Worm (Caenorhabditis elegans) whole organism, late embryonic: ENCODE measurements around the gene abf-5.
A peak's percentile ranks its signal among the peaks of the same experiment; 100 is the strongest.

Experiments used
- C38D4.7 ChIP-seq: fragments of 200-800 bp; sonication (Bioruptor generic); optimal IDR thresholded peaks from 2 replicates; lab custom pipeline; 2018; ENCODE audit warnings: mild to moderate bottlenecking, missing genetic modification characterization, moderate library complexity, missing compliant biosample characterization
- K02D7.2 ChIP-seq: sonication (generic microtip); optimal IDR thresholded peaks from 2 replicates; lab custom pipeline; 2017; ENCODE audit warnings: mild to moderate bottlenecking, missing genetic modification characterization, missing compliant biosample characterization
- Y22D7AL.16 ChIP-seq: sonication (generic microtip); optimal IDR thresholded peaks from 2 replicates; lab custom pipeline; 2016; ENCODE audit warnings: missing genetic modification characterization, missing compliant biosample characterization
- ama-1 ChIP-seq: fragments of 150-350 bp; optimal IDR thresholded peaks from 2 replicates; lab custom pipeline; 2014
- ceh-19 ChIP-seq: fragments of 200-800 bp; sonication (Bioruptor generic); optimal IDR thresholded peaks from 2 replicates; lab custom pipeline; 2018; ENCODE audit warnings: mild to moderate bottlenecking, missing genetic modification characterization, missing compliant biosample characterization
- ceh-2 ChIP-seq: sonication (generic microtip); optimal IDR thresholded peaks from 2 replicates; lab custom pipeline; 2016; ENCODE audit warnings: missing genotype, missing genetic modification characterization, missing compliant biosample characterization
- ceh-24 ChIP-seq: sonication (generic microtip); optimal IDR thresholded peaks from 2 replicates; lab custom pipeline; 2016; ENCODE audit warnings: mild to moderate bottlenecking, missing genetic modification characterization, missing compliant biosample characterization
- ceh-31 ChIP-seq: sonication (generic microtip); optimal IDR thresholded peaks from 2 replicates; lab custom pipeline; 2016; ENCODE audit warnings: missing genetic modification characterization, missing compliant biosample characterization
- ceh-48 ChIP-seq: sonication (generic microtip); optimal IDR thresholded peaks from 2 replicates; lab custom pipeline; 2016; ENCODE audit warnings: missing genetic modification characterization, inconsistent platforms, missing compliant biosample characterization
- ceh-6 ChIP-seq: fragments of 200-800 bp; sonication (Bioruptor generic); optimal IDR thresholded peaks from 2 replicates; lab custom pipeline; 2018; ENCODE audit warnings: mild to moderate bottlenecking, missing genetic modification characterization, missing compliant biosample characterization
- ceh-9 ChIP-seq: sonication (generic microtip); optimal IDR thresholded peaks from 2 replicates; lab custom pipeline; 2016; ENCODE audit warnings: mild to moderate bottlenecking, missing genetic modification characterization, inconsistent platforms, missing compliant biosample characterization
- dve-1 ChIP-seq: sonication (generic microtip); optimal IDR thresholded peaks from 2 replicates; lab custom pipeline; 2017; ENCODE audit warnings: antibody characterized with exemption, mild to moderate bottlenecking, missing genetic modification characterization, missing compliant biosample characterization
- elt-2 ChIP-seq: sonication (generic microtip); optimal IDR thresholded peaks from 2 replicates; lab custom pipeline; 2016; ENCODE audit warnings: missing genetic modification reagents, missing genetic modification characterization, missing compliant biosample characterization
- fax-1 ChIP-seq: sonication (generic microtip); optimal IDR thresholded peaks from 2 replicates; lab custom pipeline; 2016; ENCODE audit warnings: missing genotype, missing genetic modification characterization, missing compliant biosample characterization
- fkh-6 ChIP-seq: sonication (generic microtip); optimal IDR thresholded peaks from 2 replicates; lab custom pipeline; 2016; ENCODE audit warnings: missing genetic modification characterization, missing compliant biosample characterization
- hlh-13 ChIP-seq: fragments of 200-800 bp; sonication (Bioruptor generic); optimal IDR thresholded peaks from 2 replicates; lab custom pipeline; 2018; ENCODE audit warnings: mild to moderate bottlenecking, missing genetic modification characterization, missing compliant biosample characterization
- hlh-15 ChIP-seq: sonication (generic microtip); optimal IDR thresholded peaks from 2 replicates; lab custom pipeline; 2016; ENCODE audit warnings: missing genetic modification characterization, missing compliant biosample characterization
- hlh-30 ChIP-seq: sonication (generic microtip); optimal IDR thresholded peaks from 2 replicates; lab custom pipeline; 2017; ENCODE audit warnings: antibody characterized with exemption, missing genetic modification characterization, missing compliant biosample characterization; ENCODE audit not compliant: insufficient read depth
- hlh-6 ChIP-seq: sonication (generic microtip); optimal IDR thresholded peaks from 2 replicates; lab custom pipeline; 2016; ENCODE audit warnings: missing genotype, missing genetic modification characterization, missing compliant biosample characterization
- madf-2 ChIP-seq: sonication (generic microtip); optimal IDR thresholded peaks from 2 replicates; lab custom pipeline; 2017; ENCODE audit warnings: missing genetic modification characterization, missing compliant biosample characterization
- nhr-11 ChIP-seq: fragments of 150-350 bp; optimal IDR thresholded peaks from 2 replicates; lab custom pipeline; 2014; ENCODE audit warnings: missing biosample characterization, missing genetic modification characterization
- nhr-232 ChIP-seq: sonication (generic microtip); optimal IDR thresholded peaks from 2 replicates; lab custom pipeline; 2016; ENCODE audit warnings: missing genetic modification characterization, missing compliant biosample characterization
- npax-4 ChIP-seq: sonication (generic microtip); optimal IDR thresholded peaks from 2 replicates; lab custom pipeline; 2016; ENCODE audit warnings: missing genetic modification characterization, missing compliant biosample characterization
- odd-2 ChIP-seq: sonication (generic microtip); optimal IDR thresholded peaks from 2 replicates; lab custom pipeline; 2017; ENCODE audit warnings: antibody characterized with exemption, mild to moderate bottlenecking, missing genetic modification characterization, missing compliant biosample characterization
- pax-1 ChIP-seq: fragments of 150-350 bp; optimal IDR thresholded peaks from 2 replicates; lab custom pipeline; 2014; ENCODE audit warnings: missing biosample characterization, missing genetic modification characterization
- pha-4 ChIP-seq: fragments of 150-350 bp; optimal IDR thresholded peaks from 2 replicates; lab custom pipeline; 2018; ENCODE audit warnings: missing biosample characterization, missing genetic modification reagents, missing genetic modification characterization
- ref-2 ChIP-seq: sonication (generic microtip); optimal IDR thresholded peaks from 2 replicates; lab custom pipeline; 2016; ENCODE audit warnings: missing genetic modification characterization, missing compliant biosample characterization
- sdc-2 ChIP-seq: sonication (generic microtip); optimal IDR thresholded peaks from 2 replicates; lab custom pipeline; 2016; ENCODE audit warnings: missing genotype, missing genetic modification characterization, missing compliant biosample characterization
- sox-2 ChIP-seq: fragments of 200-800 bp; sonication (Bioruptor generic); IDR thresholded peaks from 2 replicates; pipeline ENCODE4 v1.3.6; 2022; ENCODE audit warnings: missing genetic modification reagents, missing genetic modification characterization, missing compliant biosample characterization
- sox-4 ChIP-seq: sonication (generic microtip); optimal IDR thresholded peaks from 2 replicates; lab custom pipeline; 2017; ENCODE audit warnings: mild to moderate bottlenecking, missing genetic modification characterization, inconsistent platforms, missing compliant biosample characterization
- syd-9 ChIP-seq: sonication (generic microtip); optimal IDR thresholded peaks from 2 replicates; lab custom pipeline; 2016; ENCODE audit warnings: mild to moderate bottlenecking, missing genetic modification characterization, moderate library complexity, missing compliant biosample characterization
- tbx-2 ChIP-seq: sonication (generic microtip); optimal IDR thresholded peaks from 2 replicates; lab custom pipeline; 2016; ENCODE audit warnings: missing genetic modification characterization, missing compliant biosample characterization
- ttx-3 ChIP-seq: sonication (generic microtip); optimal IDR thresholded peaks from 2 replicates; lab custom pipeline; 2016; ENCODE audit warnings: missing genetic modification reagents, missing genetic modification characterization, missing compliant biosample characterization
- unc-42 ChIP-seq: sonication (generic microtip); optimal IDR thresholded peaks from 2 replicates; lab custom pipeline; 2016; ENCODE audit warnings: missing genotype, missing genetic modification characterization, missing compliant biosample characterization
- unc-86 ChIP-seq: sonication (generic microtip); optimal IDR thresholded peaks from 2 replicates; lab custom pipeline; 2016; ENCODE audit warnings: missing genetic modification characterization, missing compliant biosample characterization
- zip-5 ChIP-seq: sonication (generic microtip); optimal IDR thresholded peaks from 2 replicates; lab custom pipeline; 2016; ENCODE audit warnings: missing genetic modification characterization, missing compliant biosample characterization
- ztf-16 ChIP-seq: sonication (generic microtip); optimal IDR thresholded peaks from 2 replicates; lab custom pipeline; 2017; ENCODE audit warnings: missing genetic modification characterization, missing compliant biosample characterization

abf-5 gene

DNA sequence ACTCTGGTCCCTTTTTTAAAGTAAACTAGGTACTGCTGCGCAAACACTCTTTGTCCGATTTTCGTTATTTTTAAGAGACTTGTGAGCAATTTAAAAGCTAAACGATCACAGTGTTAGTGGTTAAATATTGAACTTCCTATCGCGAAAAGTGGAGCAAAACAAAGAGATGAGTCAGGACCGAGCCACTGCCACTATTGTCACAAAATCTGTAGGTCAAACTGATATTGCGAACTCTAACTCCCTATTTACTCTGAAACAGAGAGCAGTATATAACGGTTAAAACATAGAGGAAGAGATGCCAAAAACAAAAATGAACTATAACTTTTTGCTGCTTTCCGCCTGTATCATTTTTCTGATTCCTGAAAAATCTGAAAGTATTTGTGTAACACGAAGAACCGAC is at the start of gene abf-5:
TSS of gene abf-5 (plus strand) at position 301 of the 400 bp plus-strand sequence.
- TF ChIP-seq ceh-6 (GFP tag; lab: Kevin White, UChicago) = no peak
- no peak for TF ChIP-seq hlh-15 (tag; lab: Kevin White, UChicago)
- no peak for TF ChIP-seq unc-42 (tag; lab: Kevin White, UChicago)
- no peak for TF ChIP-seq sdc-2 (tag; lab: Kevin White, UChicago)

DNA sequence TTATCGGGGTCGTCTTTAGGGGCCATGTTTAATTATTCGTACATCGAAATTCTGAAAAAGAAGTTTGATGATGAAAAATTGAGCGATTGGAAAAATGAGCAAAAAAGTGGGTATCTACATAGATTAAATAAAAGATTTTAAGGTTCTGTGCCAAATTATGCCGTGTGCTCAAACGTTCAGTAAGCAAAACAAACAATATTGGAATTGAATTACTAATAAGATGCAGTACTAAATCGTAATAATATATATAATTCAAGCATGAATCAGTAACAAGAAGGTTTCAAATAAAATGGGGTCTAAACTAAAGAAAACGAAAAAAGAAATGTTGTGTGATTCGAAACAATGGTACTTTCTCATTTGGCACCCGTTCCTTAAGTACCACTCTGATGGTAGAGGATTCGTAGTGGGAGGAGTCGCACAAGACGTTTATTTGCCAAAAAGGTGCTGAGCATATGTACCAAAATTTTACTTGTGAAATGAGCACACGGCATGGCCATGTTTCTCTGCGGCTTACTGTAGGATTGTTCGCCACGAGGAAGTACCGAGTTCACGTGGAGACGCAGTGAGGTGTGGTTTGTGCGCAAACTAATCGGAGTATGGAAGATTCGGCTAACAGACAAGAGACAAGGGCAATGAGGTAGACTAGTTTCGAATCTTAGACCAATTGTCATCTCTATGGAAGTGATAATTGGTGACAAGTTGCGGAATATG is 43.0 kb upstream of the abf-5 start, which contains the start of gene pgp-14:
TSS of gene pgp-14 (minus strand) at position 51 of the 711 bp plus-strand sequence.
- TF ChIP-seq sdc-2 (tag; lab: Kevin White, UChicago) = peak; percentile 1
- no peak for TF ChIP-seq ceh-31 (tag; lab: Kevin White, UChicago)
- TF ChIP-seq syd-9 (tag; lab: Kevin White, UChicago) = no peak
- TF ChIP-seq, all 69 proteins: peak for 1

DNA sequence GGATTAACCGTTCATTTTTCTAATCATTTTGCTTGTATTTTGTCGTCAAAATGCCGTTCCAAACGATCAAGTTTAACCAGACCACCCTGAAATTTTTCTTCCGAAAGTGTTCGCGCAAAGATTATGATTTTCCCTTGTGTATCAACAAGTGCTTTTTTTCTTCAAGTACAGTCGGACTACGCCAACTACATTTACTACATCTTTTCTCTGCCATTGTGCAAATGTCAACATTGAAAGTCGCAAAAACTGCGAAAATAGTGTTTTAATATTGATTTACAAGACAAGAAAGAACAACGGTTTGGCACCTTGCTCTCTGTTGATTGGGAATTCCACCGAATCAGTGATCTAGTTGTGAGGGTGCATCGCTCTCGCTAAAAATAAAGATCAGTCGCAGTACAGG is 41.8 kb upstream of the abf-5 start:
- TF ChIP-seq elt-2 (tag; lab: Kevin White, UChicago) = no peak
- no peak for TF ChIP-seq odd-2 (tag; lab: Kevin White, UChicago)
- no peak for TF ChIP-seq ztf-16 (tag; lab: Kevin White, UChicago)
- TF ChIP-seq ttx-3 (tag; lab: Kevin White, UChicago) = no peak
- no peak for TF ChIP-seq dve-1 (tag; lab: Kevin White, UChicago)
- no peak for TF ChIP-seq nhr-11
- TF ChIP-seq C38D4.7 = no peak
- TF ChIP-seq ref-2 (tag; lab: Kevin White, UChicago) = no peak
- no peak for TF ChIP-seq tbx-2 (tag; lab: Kevin White, UChicago)
- TF ChIP-seq hlh-6 (tag; lab: Kevin White, UChicago) = no peak

- TF ChIP-seq Y22D7AL.16 (tag; lab: Kevin White, UChicago) (no peak), fax-1 (tag; lab: Kevin White, UChicago) (no peak), ceh-19 (GFP tag; lab: Kevin White, UChicago) (no peak), ceh-24 (no peak), pha-4 (tag; lab: Kevin White, UChicago) (no peak), unc-42 (tag; lab: Kevin White, UChicago) (no peak), sox-2 (GFP tag; lab: Robert Waterston, UW) (no peak), pax-1 (no peak), unc-86 (tag; lab: Kevin White, UChicago) (no peak), npax-4 (tag; lab: Kevin White, UChicago) (no peak), zip-5 (no peak), ceh-2 (no peak), hlh-30 (no peak), syd-9 (tag; lab: Kevin White, UChicago) (no peak), ttx-3 (tag; lab: Kevin White, UChicago) (no peak), ztf-16 (tag; lab: Kevin White, UChicago) (no peak), tbx-2 (tag; lab: Kevin White, UChicago) (no peak), madf-2 (tag; lab: Kevin White, UChicago) (no peak)
Observed at ce11 chrX:12754043-12754442, 38.6 kb upstream of the abf-5 start.

- no peak for TF ChIP-seq hlh-13 (GFP tag; lab: Kevin White, UChicago)
- TF ChIP-seq ztf-16 (tag; lab: Kevin White, UChicago) = no peak
- no peak for TF ChIP-seq K02D7.2 (tag; lab: Kevin White, UChicago)
- no peak for TF ChIP-seq ama-1
- TF ChIP-seq odd-2 (tag; lab: Kevin White, UChicago) = no peak
- TF ChIP-seq ceh-19 (GFP tag; lab: Kevin White, UChicago) = no peak
- TF ChIP-seq ceh-31 (tag; lab: Kevin White, UChicago) = no peak
- no peak for TF ChIP-seq pha-4 (tag; lab: Kevin White, UChicago)
- no peak for TF ChIP-seq ceh-9 (tag; lab: Kevin White, UChicago)
- TF ChIP-seq nhr-232 (tag; lab: Kevin White, UChicago) = no peak
- TF ChIP-seq sox-4 (tag; lab: Kevin White, UChicago) = no peak
- TF ChIP-seq ceh-48 (tag; lab: Kevin White, UChicago) = no peak
- TF ChIP-seq zip-5 = no peak
- no peak for TF ChIP-seq fkh-6 (tag; lab: Kevin White, UChicago)
- no peak for TF ChIP-seq nhr-11
Observed at ce11 chrX:12755021-12755420, 37.6 kb upstream of the abf-5 start.
